Worm (Caenorhabditis elegans): Measurements from ENCODE around the gene nmt-1.
A peak's percentile ranks its signal among the peaks of the same experiment; 100 is the strongest.

The nmt-1 gene

ce11 chrIII:6116981-6117380 lies 850 bp upstream of the nmt-1 start (continued):
- TF ChIP-seq zfp-3 (GFP tag; conservative IDR thresholded peaks at IDR 0.05) (no peak), zfp-2 (tag; optimal IDR thresholded peaks at IDR 0.05) (no peak), nhr-111 (GFP tag; optimal IDR thresholded peaks at IDR 0.05) (no peak), dmd-8 (GFP tag; IDR thresholded peaks at IDR 0.05) (no peak), lsy-2 (tag; optimal IDR thresholded peaks at IDR 0.05) (peak in 1 of 2 experiments; percentile 20), egl-27 (tag; optimal IDR thresholded peaks at IDR 0.05) (no peak), pqm-1 (tag; optimal IDR thresholded peaks at IDR 0.05) (peak; percentile 96), spr-3 (GFP tag; optimal IDR thresholded peaks at IDR 0.05) (no peak), T26A8.4 (GFP tag; IDR thresholded peaks at IDR 0.05) (no peak), Y5F2A.4 (GFP tag; optimal IDR thresholded peaks at IDR 0.05) (no peak), ceh-82 (tag; optimal IDR thresholded peaks at IDR 0.05) (no peak), tra-1 (GFP tag; IDR thresholded peaks at IDR 0.05) (peak; percentile 30; the same call in 1 of the 2 replicates), dmd-6 (GFP tag; IDR thresholded peaks at IDR 0.05) (peak; percentile 56), Y105C5A.15 (GFP tag; IDR thresholded peaks at IDR 0.05) (no peak), cey-2 (tag; optimal IDR thresholded peaks at IDR 0.05; ENCODE audit: borderline replicate concordance, insufficient read depth) (no peak), daf-16 (GFP tag; optimal IDR thresholded peaks at IDR 0.05) (no peak), daf-16 (tag; optimal IDR thresholded peaks at IDR 0.05) (peak; percentile 53), gei-8 (GFP tag; optimal IDR thresholded peaks at IDR 0.05) (no peak)

ce11 chrIII:6110187-6110586 lies 5.9 kb downstream of the nmt-1 start:
- no peak for TF ChIP-seq nhr-102 (tag; optimal IDR thresholded peaks at IDR 0.05)
- no peak for TF ChIP-seq nhr-25 (tag; optimal IDR thresholded peaks at IDR 0.05; ENCODE audit: borderline replicate concordance, insufficient read depth)
- no peak for TF ChIP-seq ceh-62 (tag; optimal IDR thresholded peaks at IDR 0.05)
- no peak for TF ChIP-seq snpc-1.2 (GFP tag; IDR thresholded peaks at IDR 0.05)
- TF ChIP-seq zfp-3 (GFP tag; conservative IDR thresholded peaks at IDR 0.05): no peak
- TF ChIP-seq nhr-41 (GFP tag; IDR thresholded peaks at IDR 0.05): no peak
- TF ChIP-seq ama-1 (optimal IDR thresholded peaks at IDR 0.05): no peak
- TF ChIP-seq madf-5 (GFP tag; IDR thresholded peaks at IDR 0.05): no peak
- no peak for TF ChIP-seq pha-4 (GFP tag; IDR thresholded peaks at IDR 0.05)
- TF ChIP-seq pha-4 (tag; optimal IDR thresholded peaks at IDR 0.05): no peak
- no peak for TF ChIP-seq egl-27 (tag; optimal IDR thresholded peaks at IDR 0.05)
- no peak for TF ChIP-seq nhr-237 (tag; optimal IDR thresholded peaks at IDR 0.05)
- no peak for TF ChIP-seq hif-1 (tag; optimal IDR thresholded peaks at IDR 0.05)
- TF ChIP-seq lin-38 (GFP tag; IDR thresholded peaks at IDR 0.05): no peak
- no peak for TF ChIP-seq arid-1 (GFP tag; conservative IDR thresholded peaks at IDR 0.05)
- no peak for TF ChIP-seq ztf-11 (tag; optimal IDR thresholded peaks at IDR 0.05)
- no peak for TF ChIP-seq mxl-3 (GFP tag; optimal IDR thresholded peaks at IDR 0.05)
- no peak for TF ChIP-seq fkh-10 (GFP tag; optimal IDR thresholded peaks at IDR 0.05)
- TF ChIP-seq F44E2.7 (GFP tag; IDR thresholded peaks at IDR 0.05): no peak
- no peak for TF ChIP-seq dmd-9 (GFP tag; IDR thresholded peaks at IDR 0.05)

DNA sequence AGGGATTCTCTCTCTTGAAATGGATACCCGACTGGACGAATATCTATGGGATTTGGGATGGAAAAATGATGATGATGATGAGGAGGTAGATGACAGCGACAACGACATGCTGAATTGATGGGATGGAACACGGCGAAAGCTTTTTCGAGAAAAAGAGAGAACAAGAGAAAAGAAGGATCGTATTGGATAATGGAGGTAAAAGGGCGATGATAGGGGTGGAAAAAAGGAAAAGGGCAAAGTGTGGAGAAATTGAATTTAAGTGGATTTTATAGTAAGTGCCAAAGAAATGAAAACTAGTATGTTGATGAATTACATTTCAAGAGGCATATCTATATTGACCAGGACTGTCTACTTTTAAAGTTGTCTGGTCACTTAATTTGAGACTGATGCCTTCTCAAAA lies 10.2 kb downstream of the nmt-1 start:
- TF ChIP-seq skn-1 (tag; optimal IDR thresholded peaks at IDR 0.05) (no peak), mxl-3 (GFP tag; optimal IDR thresholded peaks at IDR 0.05) (no peak), spr-1 (tag; optimal IDR thresholded peaks at IDR 0.05) (no peak), unc-62 (GFP tag; optimal IDR thresholded peaks at IDR 0.05 in 1 of 2) (peak in 1 of 2 experiments; percentile 83), unc-62 (tag; optimal IDR thresholded peaks at IDR 0.05) (no peak), snpc-4 (tag; optimal IDR thresholded peaks at IDR 0.05) (no peak), nhr-6 (tag; optimal IDR thresholded peaks at IDR 0.05) (no peak)
